Worm (Caenorhabditis elegans): ENCODE data around the gene div-1.

Gene div-1

DNA sequence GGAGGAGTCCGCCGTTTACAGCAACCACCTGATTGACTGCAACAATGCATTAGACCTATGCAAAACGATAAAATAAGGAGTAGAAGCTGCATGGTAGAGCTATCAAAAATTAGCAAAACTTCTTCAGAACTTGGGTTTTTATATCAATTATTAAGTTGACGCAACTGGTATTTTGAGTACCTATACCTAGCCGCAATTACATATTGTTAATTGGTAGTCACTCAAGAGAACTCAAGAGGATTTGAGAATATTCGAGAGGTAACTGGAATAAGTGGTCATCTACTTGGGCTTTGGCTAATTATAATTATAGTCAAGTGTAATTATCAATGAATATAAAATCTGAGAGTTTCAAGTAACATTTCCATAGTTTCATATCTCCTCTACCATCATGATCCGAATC, 47.1 kb downstream of the div-1 start, which contains the start of the genes T20G5.13 and T20G5.12:
Gene T20G5.13, minus strand, starts transcription at position 101 of the 400 bp plus-strand sequence.
Gene T20G5.12, plus strand, starts transcription at position 370 of the 400 bp plus-strand sequence.
- TF ChIP-seq M03D4.4 (tag; optimal IDR thresholded peaks at IDR 0.05) (no peak), lin-32 (GFP tag; optimal IDR thresholded peaks at IDR 0.05) (no peak), lin-13 (tag; optimal IDR thresholded peaks at IDR 0.05) (no peak), blmp-1 (tag; optimal IDR thresholded peaks at IDR 0.05) (no peak), mab-5 (tag; optimal IDR thresholded peaks at IDR 0.05) (no peak), sem-2 (GFP tag; optimal IDR thresholded peaks at IDR 0.05) (no peak)

- TF ChIP-seq mab-5 (tag; optimal IDR thresholded peaks at IDR 0.05) (no peak), flh-1 (GFP tag; optimal IDR thresholded peaks at IDR 0.05) (no peak), hlh-1 (tag; optimal IDR thresholded peaks at IDR 0.05) (no peak), mls-2 (tag; optimal IDR thresholded peaks at IDR 0.05) (no peak), nhr-76 (tag; optimal IDR thresholded peaks at IDR 0.05) (no peak), cnd-1 (tag; optimal IDR thresholded peaks at IDR 0.05) (no peak), drap-1 (GFP tag; optimal IDR thresholded peaks at IDR 0.05) (no peak), ceh-39 (tag; optimal IDR thresholded peaks at IDR 0.05) (no peak), unc-62 (GFP tag; optimal IDR thresholded peaks at IDR 0.05) (no peak), unc-120 (tag; optimal IDR thresholded peaks at IDR 0.05; ENCODE audit: poor library complexity, severe bottlenecking) (no peak), lin-13 (tag; optimal IDR thresholded peaks at IDR 0.05) (no peak)
Observed at ce11 chrIII:10199052-10199451, 49.3 kb downstream of the div-1 start, which contains the start of gene T20G5.8. Gene T20G5.8 (plus strand): TSS chrIII:10199352.

ce11 chrIII:10197416-10197815, 50.9 kb downstream of the div-1 start, which contains the start of gene dod-6:
Gene dod-6 (plus strand): TSS chrIII:10197716.
- TF ChIP-seq mep-1 (tag; optimal IDR thresholded peaks at IDR 0.05) (no peak), drap-1 (GFP tag; optimal IDR thresholded peaks at IDR 0.05) (no peak), ztf-11 (tag; optimal IDR thresholded peaks at IDR 0.05) (no peak), mls-2 (tag; optimal IDR thresholded peaks at IDR 0.05) (no peak), ces-1 (GFP tag; optimal IDR thresholded peaks at IDR 0.05) (no peak), unc-120 (tag; optimal IDR thresholded peaks at IDR 0.05; ENCODE audit: poor library complexity, severe bottlenecking) (no peak), M03D4.4 (tag; optimal IDR thresholded peaks at IDR 0.05) (no peak), blmp-1 (tag; optimal IDR thresholded peaks at IDR 0.05) (no peak), nhr-2 (tag; optimal IDR thresholded peaks at IDR 0.05) (no peak), tbx-8 (GFP tag; optimal IDR thresholded peaks at IDR 0.05) (no peak), cnd-1 (tag; optimal IDR thresholded peaks at IDR 0.05) (no peak), lin-32 (GFP tag; optimal IDR thresholded peaks at IDR 0.05) (no peak)

DNA sequence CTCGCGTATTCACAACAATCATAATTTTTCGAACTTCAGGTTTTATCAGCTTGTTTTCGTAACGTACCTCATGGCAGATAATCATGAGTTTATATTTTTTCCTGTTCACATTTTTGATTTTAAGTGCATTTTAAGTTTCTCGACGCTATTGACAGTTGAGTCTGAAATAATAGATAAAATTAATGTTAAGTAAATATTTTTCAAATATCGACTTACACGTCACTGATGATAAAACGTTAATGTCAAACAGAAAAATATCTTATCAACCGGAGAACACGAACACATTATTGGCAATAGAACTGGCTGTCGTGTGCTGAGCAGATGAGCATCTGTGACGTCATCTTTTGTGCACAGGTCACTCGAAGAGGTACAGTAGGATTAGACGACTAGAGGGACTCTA, 51.6 kb downstream of the div-1 start:
- TF ChIP-seq zip-8 (tag; optimal IDR thresholded peaks at IDR 0.05) (peak; percentile 39), blmp-1 (tag; optimal IDR thresholded peaks at IDR 0.05) (no peak)

DNA sequence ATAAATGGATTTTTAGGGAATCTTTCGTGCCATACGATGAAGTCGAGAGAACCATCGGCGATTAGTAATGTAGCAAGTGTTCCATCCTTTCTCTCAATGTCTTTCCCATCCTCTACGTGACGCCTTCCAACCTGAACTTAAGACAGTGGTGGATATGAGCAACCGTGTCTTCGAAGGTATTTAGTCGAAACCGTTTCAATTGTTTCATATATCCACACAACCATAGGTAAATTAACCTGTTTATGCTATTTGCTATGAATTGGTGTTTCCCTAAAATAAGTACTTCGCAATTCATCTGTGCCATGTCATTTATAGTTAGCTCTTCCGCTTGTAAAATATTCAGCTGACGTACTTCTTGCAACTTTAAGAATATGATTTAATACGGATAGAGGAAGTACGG, 52.4 kb downstream of the div-1 start:
- no peak for TF ChIP-seq lin-13 (tag; optimal IDR thresholded peaks at IDR 0.05)
- TF ChIP-seq drap-1 (GFP tag; optimal IDR thresholded peaks at IDR 0.05): no peak
- no peak for TF ChIP-seq ham-2 (GFP tag; optimal IDR thresholded peaks at IDR 0.05)

Measured in whole organism, mixed stage, embryonic.